Worm (Caenorhabditis elegans): Measurements from ENCODE around the gene dlc-1.

dlc-1 gene

DNA sequence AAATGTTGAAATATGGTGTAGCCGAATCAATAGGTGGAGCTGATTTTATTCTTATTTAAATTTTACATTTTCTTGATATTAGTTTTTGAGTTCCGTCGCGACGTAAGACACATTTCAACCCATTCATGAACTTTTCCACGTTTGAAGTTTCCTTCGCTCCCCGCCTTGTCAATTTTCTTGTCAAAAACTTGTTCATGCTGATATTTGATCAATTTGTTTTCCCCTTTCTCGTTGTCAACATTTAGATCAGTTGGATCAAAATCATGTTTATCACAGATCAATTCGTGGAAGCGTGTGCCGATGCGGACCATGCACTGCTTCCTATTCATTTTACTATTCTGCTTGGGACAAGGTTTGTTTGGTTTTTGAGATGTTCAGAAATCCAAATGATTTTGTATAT lies 19.3 kb upstream of the dlc-1 start, which contains the start of gene chtb-2:
chtb-2 (plus strand) TSS at position 301 of the 400 bp plus-strand sequence.
- no peak for TF ChIP-seq nhr-23 (tag; optimal IDR thresholded peaks at IDR 0.05)
- TF ChIP-seq R02D3.7 (tag; optimal IDR thresholded peaks at IDR 0.05): no peak
- TF ChIP-seq nhr-76 (tag; optimal IDR thresholded peaks at IDR 0.05): no peak
- no peak for TF ChIP-seq ceh-28 (tag; optimal IDR thresholded peaks at IDR 0.05)
- TF ChIP-seq elt-2 (tag; optimal IDR thresholded peaks at IDR 0.05): no peak
- no peak for TF ChIP-seq elt-3 (tag; optimal IDR thresholded peaks at IDR 0.05)
- no peak for TF ChIP-seq lin-15B (tag; optimal IDR thresholded peaks at IDR 0.05)
- TF ChIP-seq ama-1 (optimal IDR thresholded peaks at IDR 0.05): no peak
- TF ChIP-seq lsy-12 (tag; optimal IDR thresholded peaks at IDR 0.05): no peak
- no peak for TF ChIP-seq nhr-237 (tag; optimal IDR thresholded peaks at IDR 0.05)

DNA sequence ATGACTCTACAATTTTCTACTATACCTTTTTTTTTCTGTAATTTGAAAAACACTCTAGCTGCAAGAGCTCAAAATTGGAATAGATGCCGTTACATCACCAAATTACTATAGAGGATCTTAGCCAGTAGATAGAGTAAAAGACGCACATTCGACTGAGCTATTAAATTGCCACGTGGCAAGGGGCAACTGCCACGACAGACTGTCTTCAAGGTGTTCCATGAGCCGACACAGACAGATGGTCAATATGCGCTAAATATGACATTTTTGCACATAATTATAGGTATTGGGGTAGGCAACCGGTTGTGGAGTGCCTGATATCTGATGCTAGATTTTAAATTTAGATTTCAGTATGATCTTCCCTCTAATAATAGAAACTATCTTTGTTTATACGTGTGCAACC lies 15.9 kb upstream of the dlc-1 start:
- TF ChIP-seq ceh-9 (tag; optimal IDR thresholded peaks at IDR 0.05) (no peak), pha-4 (tag; optimal IDR thresholded peaks at IDR 0.05) (no peak), ceh-82 (tag; optimal IDR thresholded peaks at IDR 0.05) (no peak), zag-1 (tag; optimal IDR thresholded peaks at IDR 0.05) (no peak), mml-1 (tag; optimal IDR thresholded peaks at IDR 0.05) (no peak), snpc-4 (tag; optimal IDR thresholded peaks at IDR 0.05) (no peak), egl-5 (tag; optimal IDR thresholded peaks at IDR 0.05) (no peak), ceh-16 (tag; optimal IDR thresholded peaks at IDR 0.05) (no peak), unc-39 (tag; optimal IDR thresholded peaks at IDR 0.05) (no peak), skn-1 (tag; optimal IDR thresholded peaks at IDR 0.05) (no peak), fkh-10 (GFP tag; optimal IDR thresholded peaks at IDR 0.05) (no peak), nhr-23 (tag; optimal IDR thresholded peaks at IDR 0.05) (no peak), sea-2 (GFP tag; optimal IDR thresholded peaks at IDR 0.05) (no peak), ama-1 (optimal IDR thresholded peaks at IDR 0.05) (no peak), nhr-76 (tag; optimal IDR thresholded peaks at IDR 0.05) (no peak), lin-39 (tag; optimal IDR thresholded peaks at IDR 0.05) (no peak)

DNA sequence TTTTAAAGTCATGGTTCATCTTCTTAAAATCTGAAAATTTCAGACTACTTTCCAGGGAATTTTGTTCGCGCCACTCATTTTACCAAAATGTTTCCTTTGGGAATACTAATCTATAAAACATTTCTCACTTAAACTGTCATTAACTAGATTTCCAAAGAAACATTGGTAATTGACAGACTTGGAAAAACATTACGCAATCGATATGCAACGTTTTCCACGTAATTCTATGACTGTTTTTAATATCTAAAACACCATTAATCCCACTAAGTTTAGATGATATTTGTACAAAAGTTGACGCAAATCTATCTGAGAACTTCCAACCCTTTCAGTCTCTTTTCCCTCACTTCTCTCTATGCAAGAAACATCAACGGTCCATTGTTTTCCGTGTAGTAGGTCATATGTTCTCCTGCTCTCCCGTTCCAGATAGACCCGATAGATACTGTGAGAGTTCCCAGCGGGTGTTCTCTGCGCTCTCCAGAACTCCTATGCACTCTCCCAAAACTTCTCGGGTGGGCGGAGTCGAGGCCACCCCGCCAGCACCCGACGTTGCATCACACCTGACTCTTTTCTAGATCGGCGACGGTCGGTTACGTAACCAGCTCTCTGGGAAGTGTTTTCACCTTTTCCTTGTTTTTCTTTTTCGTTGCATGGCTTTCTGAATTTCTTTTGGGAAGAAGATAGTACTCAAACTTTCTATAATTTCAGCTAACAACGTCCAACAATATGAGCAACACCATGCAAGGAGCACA lies 14.9 kb upstream of the dlc-1 start, which contains the start of gene zip-8:
zip-8 (plus strand) TSS at position 700 of the 749 bp plus-strand sequence.
- TF ChIP-seq jun-1 (tag; optimal IDR thresholded peaks at IDR 0.05): no peak
- TF ChIP-seq ztf-4 (tag; optimal IDR thresholded peaks at IDR 0.05): no peak
- no peak for TF ChIP-seq nhr-23 (tag; optimal IDR thresholded peaks at IDR 0.05)
- TF ChIP-seq nhr-43 (tag; optimal IDR thresholded peaks at IDR 0.05; ENCODE audit: poor library complexity, severe bottlenecking): no peak
- TF ChIP-seq tbx-2 (tag; optimal IDR thresholded peaks at IDR 0.05): no peak
- no peak for TF ChIP-seq nhr-11 (tag; optimal IDR thresholded peaks at IDR 0.05)
- TF ChIP-seq lin-15B (tag; optimal IDR thresholded peaks at IDR 0.05): no peak
- no peak for TF ChIP-seq nfya-1 (tag; optimal IDR thresholded peaks at IDR 0.05; ENCODE audit: insufficient read depth)
- no peak for TF ChIP-seq unc-39 (tag; optimal IDR thresholded peaks at IDR 0.05)

DNA sequence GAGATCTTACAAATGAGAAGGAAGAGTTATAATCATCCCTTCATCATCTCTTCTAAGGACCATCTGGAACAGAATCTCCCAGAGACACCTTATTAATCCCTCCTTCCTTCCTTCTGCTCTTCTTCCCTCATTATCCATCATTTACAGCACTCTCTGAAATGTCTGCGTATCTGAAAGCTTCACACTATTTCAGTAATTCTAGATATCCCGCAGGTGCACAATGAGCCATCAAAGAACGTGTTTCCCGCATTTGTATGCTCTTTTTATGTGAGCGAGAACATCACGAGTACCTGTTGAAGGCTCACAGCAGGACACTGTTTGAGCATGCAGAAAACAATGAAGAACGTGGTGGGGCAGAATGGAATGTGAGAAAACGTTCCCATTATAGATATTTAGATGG lies 12.8 kb upstream of the dlc-1 start:
- no peak for TF ChIP-seq ztf-11 (tag; optimal IDR thresholded peaks at IDR 0.05)
- TF ChIP-seq lin-15B (tag; optimal IDR thresholded peaks at IDR 0.05): no peak
- TF ChIP-seq jun-1 (tag; optimal IDR thresholded peaks at IDR 0.05): no peak

DNA sequence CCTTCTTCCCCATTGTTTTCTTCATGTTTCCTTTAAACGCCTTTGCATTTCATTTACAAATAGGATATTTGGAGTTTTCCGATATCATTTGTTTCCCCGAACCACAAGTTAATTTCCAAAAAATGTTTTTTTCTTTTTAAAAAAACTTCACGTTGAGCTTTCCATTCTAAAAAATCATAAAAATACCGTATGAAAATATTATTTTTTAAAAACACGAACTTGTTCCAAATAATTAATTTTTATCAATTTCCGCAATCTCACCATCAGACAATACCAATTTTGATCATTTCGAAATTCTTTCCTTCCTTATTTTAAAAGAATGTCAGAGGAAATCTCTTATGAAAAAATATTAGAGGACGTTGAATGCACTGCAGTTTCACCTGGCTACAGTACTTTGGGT lies 7.9 kb upstream of the dlc-1 start, which contains the start of gene wht-6:
wht-6 (plus strand) TSS at position 301 of the 400 bp plus-strand sequence.
- TF ChIP-seq R02D3.7 (tag; optimal IDR thresholded peaks at IDR 0.05) (no peak), jun-1 (tag; optimal IDR thresholded peaks at IDR 0.05) (no peak), nhr-11 (tag; optimal IDR thresholded peaks at IDR 0.05) (no peak), ztf-4 (tag; optimal IDR thresholded peaks at IDR 0.05) (no peak), mml-1 (tag; optimal IDR thresholded peaks at IDR 0.05) (no peak)

DNA sequence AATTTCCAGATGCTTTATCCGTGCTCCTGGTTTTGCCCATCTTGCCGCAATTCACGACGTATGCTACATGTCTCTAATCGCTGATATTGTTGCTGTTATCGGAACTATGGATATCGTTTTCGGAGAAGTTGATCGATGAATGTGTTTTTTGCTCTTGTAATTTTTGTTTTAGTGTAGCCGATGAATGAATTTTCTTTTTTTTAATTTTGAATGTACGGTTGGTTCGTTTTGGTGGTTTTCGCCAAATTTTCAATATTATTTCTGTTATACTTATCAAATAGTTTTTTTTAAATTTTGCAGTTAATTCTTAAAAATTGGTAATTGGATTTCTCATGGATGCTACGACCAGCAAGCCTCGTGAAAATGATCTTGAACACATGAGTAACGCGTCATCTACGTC lies 3.4 kb upstream of the dlc-1 start, which contains the start of gene T26A5.2:
T26A5.2 (plus strand) TSS at position 301 of the 400 bp plus-strand sequence.
- no peak for TF ChIP-seq fkh-10 (GFP tag; optimal IDR thresholded peaks at IDR 0.05)
- TF ChIP-seq elt-3 (tag; optimal IDR thresholded peaks at IDR 0.05): no peak
- no peak for TF ChIP-seq elt-1 (tag; optimal IDR thresholded peaks at IDR 0.05)
- no peak for TF ChIP-seq R02D3.7 (tag; optimal IDR thresholded peaks at IDR 0.05)
- no peak for TF ChIP-seq nhr-12 (tag; optimal IDR thresholded peaks at IDR 0.05)
- no peak for TF ChIP-seq egl-5 (tag; optimal IDR thresholded peaks at IDR 0.05)
- no peak for TF ChIP-seq fos-1 (tag; optimal IDR thresholded peaks at IDR 0.05)
- TF ChIP-seq nfya-1 (tag; optimal IDR thresholded peaks at IDR 0.05; ENCODE audit: insufficient read depth): no peak
- no peak for TF ChIP-seq ztf-11 (tag; optimal IDR thresholded peaks at IDR 0.05)

Data from whole organism, L3 larva.